Worm (Caenorhabditis elegans) whole organism, L4/young adult: Measurements from ENCODE around the gene K09H11.6.

Source experiments
- W03F9.2 ChIP-seq: fragments of 150-350 bp; optimal IDR thresholded peaks from 2 replicates; lab custom pipeline; 2014; ENCODE audit warnings: missing biosample characterization, missing genetic modification characterization
- dao-5 ChIP-seq: sonication (generic microtip); optimal IDR thresholded peaks from 2 replicates; lab custom pipeline; 2016; ENCODE audit warnings: missing genotype, missing genetic modification characterization, moderate library complexity, missing compliant biosample characterization
- him-1 ChIP-seq: sonication (generic microtip); optimal IDR thresholded peaks from 2 replicates; lab custom pipeline; 2016; ENCODE audit warnings: missing genotype, missing genetic modification reagents, missing genetic modification characterization, missing compliant biosample characterization

DNA sequence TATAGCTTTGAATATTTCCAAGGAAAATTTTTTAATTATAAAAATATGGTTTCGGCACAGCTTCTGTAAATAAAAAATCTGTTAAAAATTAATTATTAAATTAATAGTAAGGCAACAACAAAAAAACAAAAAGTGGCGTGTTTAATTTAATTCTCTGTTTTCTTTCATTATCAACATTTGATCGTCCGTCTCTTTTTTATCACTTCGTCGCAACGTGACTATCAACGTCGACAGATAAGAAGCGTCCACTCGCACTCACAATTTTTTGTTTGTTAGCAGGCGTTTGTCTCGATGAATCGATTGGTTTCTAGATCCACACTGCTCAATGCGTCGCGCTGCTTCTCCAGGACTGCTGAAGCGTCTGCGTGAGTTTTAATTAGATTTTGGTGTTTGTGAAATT is 23.3 kb downstream of the K09H11.6 start, which contains the start of gene gcst-1:
- TF ChIP-seq W03F9.2 (tag; lab: Kevin White, UChicago) (no peak), him-1 (no peak), dao-5 (tag; lab: Kevin White, UChicago) (no peak)
